Worm (Caenorhabditis elegans): ENCODE data around the gene R10E4.7.

Gene R10E4.7

ce11 chrIII:4294153-4294862 is at the start of gene R10E4.7, which contains the start of gene nth-1:
Gene R10E4.7, plus strand, starts transcription at chrIII:4294812.
Gene nth-1, minus strand, starts transcription at chrIII:4294253.
- TF ChIP-seq him-1 (tag; optimal IDR thresholded peaks at IDR 0.05), result no peak
- no peak for TF ChIP-seq W03F9.2 (tag; optimal IDR thresholded peaks at IDR 0.05)
- no peak for TF ChIP-seq dao-5 (tag; optimal IDR thresholded peaks at IDR 0.05)

DNA sequence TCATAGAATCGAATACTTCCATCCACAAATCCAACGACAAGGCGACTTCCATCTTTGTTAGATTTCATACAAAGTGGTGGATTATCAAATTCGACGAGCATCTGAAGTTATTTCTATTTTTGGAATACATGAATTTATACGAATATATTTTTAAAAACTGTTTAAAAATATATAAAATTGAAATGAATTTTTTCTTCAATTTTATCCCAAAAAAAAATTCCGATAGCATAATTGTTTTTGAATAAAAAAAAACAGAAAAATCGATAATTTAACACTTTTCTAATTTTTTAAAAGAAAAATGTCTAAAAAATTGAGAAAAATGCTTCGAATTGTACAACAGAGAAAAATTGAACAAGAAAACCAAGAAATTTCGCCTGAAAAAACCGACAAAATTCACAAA is 47.0 kb upstream of the R10E4.7 start, which contains the start of gene Y44F5A.1:
Gene Y44F5A.1 (minus strand): TSS at position 101 of the 400 bp plus-strand sequence.
- no peak for TF ChIP-seq W03F9.2 (tag; optimal IDR thresholded peaks at IDR 0.05)
- no peak for TF ChIP-seq him-1 (tag; optimal IDR thresholded peaks at IDR 0.05)
- TF ChIP-seq dao-5 (tag; optimal IDR thresholded peaks at IDR 0.05), result no peak

DNA sequence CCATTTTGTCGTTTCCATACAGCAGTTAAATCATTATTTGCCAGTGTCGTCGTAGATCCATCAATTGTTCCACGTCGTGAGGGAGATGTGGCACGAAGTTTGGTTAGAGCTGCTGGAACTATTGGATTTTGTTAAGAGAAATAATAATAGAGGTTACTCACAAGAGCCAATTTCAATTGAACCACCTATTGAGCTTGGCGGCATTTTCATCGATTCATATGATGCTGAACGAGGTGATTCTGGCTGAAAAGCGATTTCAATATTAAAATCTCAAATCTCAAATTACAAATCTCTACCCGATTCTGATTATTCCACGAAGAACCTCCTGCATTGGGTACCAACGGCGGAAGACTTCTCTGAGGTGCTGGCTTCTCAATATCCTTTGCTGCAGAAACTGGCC is 36.7 kb upstream of the R10E4.7 start:
- no peak for TF ChIP-seq W03F9.2 (tag; optimal IDR thresholded peaks at IDR 0.05)

DNA sequence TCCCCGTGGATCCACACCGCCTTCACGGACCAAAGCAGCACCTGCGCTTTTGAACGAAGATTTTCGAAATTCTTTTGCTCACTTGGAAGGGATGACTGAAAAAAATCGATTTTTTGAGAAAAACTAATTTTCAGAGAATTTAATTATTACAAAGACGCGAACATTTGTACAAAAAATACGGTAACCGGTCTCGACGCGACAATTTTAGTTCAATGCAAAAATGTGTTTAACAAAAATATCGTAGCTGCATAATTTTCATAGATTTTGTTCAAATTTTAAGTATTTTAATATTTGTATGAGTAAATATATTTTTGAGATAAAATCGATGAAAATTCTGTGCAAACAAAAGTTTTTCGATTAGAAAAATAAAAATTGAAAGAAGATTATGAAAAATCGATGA is 31.6 kb upstream of the R10E4.7 start, which contains the start of gene T08A11.1:
Gene T08A11.1 (minus strand): TSS at position 101 of the 400 bp plus-strand sequence.
- no peak for TF ChIP-seq him-1 (tag; optimal IDR thresholded peaks at IDR 0.05)
- no peak for TF ChIP-seq dao-5 (tag; optimal IDR thresholded peaks at IDR 0.05)
- TF ChIP-seq W03F9.2 (tag; optimal IDR thresholded peaks at IDR 0.05), result no peak

- no peak for TF ChIP-seq W03F9.2 (tag; optimal IDR thresholded peaks at IDR 0.05)
- TF ChIP-seq dao-5 (tag; optimal IDR thresholded peaks at IDR 0.05), result no peak
- TF ChIP-seq him-1 (tag; optimal IDR thresholded peaks at IDR 0.05), result no peak
Measured at ce11 chrIII:4265892-4266291, 28.7 kb upstream of the R10E4.7 start.

- no peak for TF ChIP-seq him-1 (tag; optimal IDR thresholded peaks at IDR 0.05)
- peak; percentile 64 for TF ChIP-seq W03F9.2 (tag; optimal IDR thresholded peaks at IDR 0.05)
- no peak for TF ChIP-seq dao-5 (tag; optimal IDR thresholded peaks at IDR 0.05)
Measured at ce11 chrIII:4269220-4269935, 25.2 kb upstream of the R10E4.7 start, which contains the start of the genes sftb-1 and R10E4.1. Gene sftb-1, minus strand, starts transcription at chrIII:4269270. Gene R10E4.1, plus strand, starts transcription at chrIII:4269743.

DNA sequence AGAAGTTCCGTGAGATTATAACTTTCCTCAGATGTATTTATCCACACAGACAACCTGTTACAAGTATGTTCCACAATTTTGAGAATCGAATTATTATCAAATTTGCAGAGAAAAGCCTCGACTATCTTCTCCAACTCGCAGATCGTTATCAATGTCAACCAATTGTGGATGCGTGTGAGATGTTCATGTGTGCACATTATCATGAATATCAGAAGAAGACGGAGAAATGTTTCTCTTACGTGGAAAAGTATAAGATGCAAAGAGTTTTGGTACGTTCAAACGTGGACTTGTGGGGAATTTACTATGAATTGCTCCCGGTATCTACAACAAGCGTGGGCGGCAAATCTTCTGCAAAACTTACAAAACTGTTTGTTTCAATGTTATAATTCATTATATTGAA is 23.6 kb upstream of the R10E4.7 start:
- TF ChIP-seq W03F9.2 (tag; optimal IDR thresholded peaks at IDR 0.05) (no peak), him-1 (tag; optimal IDR thresholded peaks at IDR 0.05) (no peak), dao-5 (tag; optimal IDR thresholded peaks at IDR 0.05) (no peak)

DNA sequence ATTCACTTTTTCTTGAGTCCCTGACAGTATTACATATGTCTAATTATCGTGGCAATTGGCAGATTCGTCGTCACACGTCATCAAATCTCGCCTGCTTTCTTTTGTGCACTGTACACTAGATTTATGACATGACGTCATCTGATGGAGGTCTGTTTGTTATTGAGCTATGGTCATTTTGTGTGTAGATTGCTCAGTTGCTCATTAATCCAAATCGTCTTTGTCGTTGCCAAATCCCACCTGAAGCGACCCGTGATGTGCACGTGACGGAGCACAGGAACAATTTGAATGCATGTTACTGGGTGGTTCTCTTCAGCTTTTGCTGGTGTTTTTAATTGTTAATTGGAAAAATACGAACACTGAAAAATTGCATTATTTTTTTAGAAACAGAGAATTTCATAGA is 21.7 kb upstream of the R10E4.7 start:
- TF ChIP-seq W03F9.2 (tag; optimal IDR thresholded peaks at IDR 0.05) (no peak), dao-5 (tag; optimal IDR thresholded peaks at IDR 0.05) (no peak), him-1 (tag; optimal IDR thresholded peaks at IDR 0.05) (no peak)

ce11 chrIII:4274524-4274923 is 20.1 kb upstream of the R10E4.7 start:
- TF ChIP-seq W03F9.2 (tag; optimal IDR thresholded peaks at IDR 0.05), result no peak
- no peak for TF ChIP-seq him-1 (tag; optimal IDR thresholded peaks at IDR 0.05)
- no peak for TF ChIP-seq dao-5 (tag; optimal IDR thresholded peaks at IDR 0.05)

- no peak for TF ChIP-seq him-1 (tag; optimal IDR thresholded peaks at IDR 0.05)
- TF ChIP-seq W03F9.2 (tag; optimal IDR thresholded peaks at IDR 0.05), result no peak
- TF ChIP-seq dao-5 (tag; optimal IDR thresholded peaks at IDR 0.05), result no peak
Measured at ce11 chrIII:4275704-4276103, 18.9 kb upstream of the R10E4.7 start.

DNA sequence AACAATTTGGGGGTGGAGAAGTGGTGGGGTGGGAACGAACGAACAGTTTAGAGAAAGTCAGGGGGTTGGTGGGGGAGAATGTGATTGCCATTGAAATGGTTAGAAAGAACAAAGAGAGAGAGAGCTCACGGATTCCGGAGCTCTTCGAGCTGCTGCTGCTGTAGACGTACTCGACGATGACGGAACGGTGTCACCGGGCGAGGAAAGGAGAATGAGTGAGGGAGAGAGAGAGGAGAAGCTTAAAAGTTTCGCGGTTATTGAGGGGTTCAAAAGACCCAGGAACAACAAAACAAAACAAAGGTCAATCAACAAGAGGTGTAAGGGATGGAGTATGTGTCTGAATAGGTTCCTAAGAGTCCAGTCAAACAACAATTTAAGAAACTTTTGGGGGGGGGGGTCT is 18.3 kb upstream of the R10E4.7 start:
- TF ChIP-seq him-1 (tag; optimal IDR thresholded peaks at IDR 0.05), result no peak
- TF ChIP-seq W03F9.2 (tag; optimal IDR thresholded peaks at IDR 0.05), result no peak
- no peak for TF ChIP-seq dao-5 (tag; optimal IDR thresholded peaks at IDR 0.05)

ce11 chrIII:4277762-4278161 is 16.9 kb upstream of the R10E4.7 start:
- no peak for TF ChIP-seq W03F9.2 (tag; optimal IDR thresholded peaks at IDR 0.05)

ce11 chrIII:4278203-4278602 is 16.4 kb upstream of the R10E4.7 start:
- no peak for TF ChIP-seq him-1 (tag; optimal IDR thresholded peaks at IDR 0.05)
- no peak for TF ChIP-seq W03F9.2 (tag; optimal IDR thresholded peaks at IDR 0.05)
- no peak for TF ChIP-seq dao-5 (tag; optimal IDR thresholded peaks at IDR 0.05)
